In the genomic region with DNA sequence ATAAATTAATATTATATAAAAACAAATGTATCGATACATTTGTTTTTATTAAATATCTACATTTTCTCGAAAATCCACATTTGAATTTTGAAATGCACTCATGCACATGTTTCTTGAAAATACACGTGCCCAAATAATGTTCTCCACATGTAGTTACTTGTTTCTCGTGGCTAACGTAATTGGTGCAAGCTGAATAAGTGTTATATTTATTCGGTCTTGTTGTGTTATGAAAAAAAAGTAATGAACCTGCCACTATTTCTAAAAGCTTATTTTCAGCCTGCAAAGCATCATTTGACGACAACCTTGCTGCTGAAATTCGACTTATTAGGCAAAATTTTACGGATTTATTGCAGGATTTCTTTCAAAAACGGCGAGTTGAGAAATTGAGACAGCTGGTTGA, we compare ENCODE assay signal across 4 worm cellular contexts.
TF ChIP-seq lines count a peak whose summit lies in the region.

No protein-coding gene starts in this region.

TF ChIP-seq in whole organism, L2 larva, 48 proteins besides CTCF, POLR2A, EP300 and RAD21 (continues in another document):
- no peak for TF ChIP-seq ceh-82 (tag; optimal IDR thresholded peaks at IDR 0.05; lab: Kevin White, UChicago)
- peak; percentile 63 for TF ChIP-seq F13H6.1 (tag; optimal IDR thresholded peaks at IDR 0.05; lab: Kevin White, UChicago)
- peak; percentile 90 for TF ChIP-seq nhr-129 (tag; optimal IDR thresholded peaks at IDR 0.05; lab: Kevin White, UChicago)
- no peak for TF ChIP-seq lin-39 (tag; optimal IDR thresholded peaks at IDR 0.05; lab: Kevin White, UChicago)
- peak; percentile 87 for TF ChIP-seq crh-2 (tag; optimal IDR thresholded peaks at IDR 0.05; lab: Kevin White, UChicago)
- TF ChIP-seq nhr-11 (tag; optimal IDR thresholded peaks at IDR 0.05; lab: Kevin White, UChicago), result no peak
- no peak for TF ChIP-seq peb-1 (tag; optimal IDR thresholded peaks at IDR 0.05; lab: Kevin White, UChicago)
- peak; percentile 48 for TF ChIP-seq nhr-10 (tag; optimal IDR thresholded peaks at IDR 0.05; lab: Kevin White, UChicago)
- TF ChIP-seq nhr-21 (tag; optimal IDR thresholded peaks at IDR 0.05; lab: Kevin White, UChicago), result peak; percentile 83
- TF ChIP-seq ZK546.5 (tag; optimal IDR thresholded peaks at IDR 0.05; lab: Kevin White, UChicago), result no peak
- no peak for TF ChIP-seq nhr-237 (tag; optimal IDR thresholded peaks at IDR 0.05; lab: Kevin White, UChicago)
- peak; percentile 72 for TF ChIP-seq nhr-25 (tag; optimal IDR thresholded peaks at IDR 0.05; lab: Kevin White, UChicago)
- TF ChIP-seq ztf-4 (tag; optimal IDR thresholded peaks at IDR 0.05; lab: Kevin White, UChicago), result peak; percentile 67
- TF ChIP-seq elt-1 (tag; optimal IDR thresholded peaks at IDR 0.05; lab: Kevin White, UChicago), result no peak
- peak; percentile 66 for TF ChIP-seq egl-27 (tag; optimal IDR thresholded peaks at IDR 0.05; lab: Kevin White, UChicago)
- no peak for TF ChIP-seq Y55F3AM.14 (GFP tag; optimal IDR thresholded peaks at IDR 0.05; lab: Kevin White, UChicago)
- no peak for TF ChIP-seq lin-11 (tag; optimal IDR thresholded peaks at IDR 0.05; lab: Kevin White, UChicago)
- TF ChIP-seq gmeb-1 (tag; optimal IDR thresholded peaks at IDR 0.05; lab: Kevin White, UChicago), result peak; percentile 84
- no peak for TF ChIP-seq alr-1 (tag; optimal IDR thresholded peaks at IDR 0.05; lab: Kevin White, UChicago)
- peak; percentile 62 for TF ChIP-seq mab-5 (tag; optimal IDR thresholded peaks at IDR 0.05; lab: Kevin White, UChicago)
- peak; percentile 91 for TF ChIP-seq sma-9 (GFP tag; optimal IDR thresholded peaks at IDR 0.05; lab: Kevin White, UChicago)
- no peak for TF ChIP-seq sma-9 (tag; optimal IDR thresholded peaks at IDR 0.05; lab: Kevin White, UChicago)

TF ChIP-seq in whole organism, L4 larva, 104 proteins besides CTCF, POLR2A, EP300 and RAD21 (continues in another document):
- TF ChIP-seq spr-1 (tag; optimal IDR thresholded peaks at IDR 0.05; lab: Kevin White, UChicago), result peak; percentile 60
- TF ChIP-seq ztf-11 (tag; optimal IDR thresholded peaks at IDR 0.05; lab: Kevin White, UChicago), result no peak
- TF ChIP-seq zag-1 (tag; optimal IDR thresholded peaks at IDR 0.05; lab: Kevin White, UChicago), result no peak
- peak; percentile 85 for TF ChIP-seq dve-1 (tag; optimal IDR thresholded peaks at IDR 0.05; lab: Kevin White, UChicago; ENCODE audit: insufficient read depth)
- peak; percentile 37 for TF ChIP-seq nhr-25 (tag; optimal IDR thresholded peaks at IDR 0.05; lab: Kevin White, UChicago; ENCODE audit: borderline replicate concordance, insufficient read depth)
- TF ChIP-seq nhr-48 (tag; optimal IDR thresholded peaks at IDR 0.05; lab: Kevin White, UChicago), result peak; percentile 50
- peak in 1 of 2 experiments; percentile 2 for TF ChIP-seq hif-1 (tag; optimal IDR thresholded peaks at IDR 0.05; lab: Kevin White, UChicago)
- no peak for TF ChIP-seq lin-39 (tag; optimal IDR thresholded peaks at IDR 0.05; lab: Kevin White, UChicago)
- no peak for TF ChIP-seq egl-27 (tag; optimal IDR thresholded peaks at IDR 0.05; lab: Kevin White, UChicago)
- TF ChIP-seq ceh-44 (GFP tag; IDR thresholded peaks at IDR 0.05; lab: Robert Waterston, UW), result no peak
- TF ChIP-seq lin-13 (GFP tag; optimal IDR thresholded peaks at IDR 0.05; lab: Kevin White, UChicago), result no peak
- no peak for TF ChIP-seq ZK546.5 (tag; optimal IDR thresholded peaks at IDR 0.05; lab: Kevin White, UChicago)
- TF ChIP-seq aly-2 (tag; optimal IDR thresholded peaks at IDR 0.05; lab: Kevin White, UChicago), result no peak
- peak; percentile 89 for TF ChIP-seq nhr-102 (tag; optimal IDR thresholded peaks at IDR 0.05; lab: Kevin White, UChicago)
- TF ChIP-seq set-16 (GFP tag; IDR thresholded peaks at IDR 0.05; lab: Robert Waterston, UW), result no peak
- no peak for TF ChIP-seq mdt-29 (GFP tag; IDR thresholded peaks at IDR 0.05; lab: Robert Waterston, UW)
- 0 out of 2 replicates have a peak, but pooled peaks have one; percentile 33 for TF ChIP-seq zfp-3 (GFP tag; conservative IDR thresholded peaks at IDR 0.05; lab: Robert Waterston, UW)
- TF ChIP-seq mxl-3 (GFP tag; optimal IDR thresholded peaks at IDR 0.05; lab: Kevin White, UChicago), result peak; percentile 30
- TF ChIP-seq madf-9 (GFP tag; conservative IDR thresholded peaks at IDR 0.05; lab: Robert Waterston, UW), result 0 out of 2 replicates have a peak, but pooled peaks have one; percentile 25
- peak; percentile 86 for TF ChIP-seq hmg-1.1 (GFP tag; IDR thresholded peaks at IDR 0.05; lab: Robert Waterston, UW)
- TF ChIP-seq duxl-1 (tag; optimal IDR thresholded peaks at IDR 0.05; lab: Kevin White, UChicago; ENCODE audit: poor library complexity), result peak; percentile 93
- TF ChIP-seq hlh-11 (tag; optimal IDR thresholded peaks at IDR 0.05; lab: Kevin White, UChicago), result peak; percentile 64

TF ChIP-seq in whole organism, late embryonic, 69 proteins besides CTCF, POLR2A, EP300 and RAD21 (continues in another document):
- TF ChIP-seq hlh-30 (tag; optimal IDR thresholded peaks at IDR 0.05; lab: Kevin White, UChicago; ENCODE audit: insufficient read depth) (peak; percentile 23), nhr-11 (tag; optimal IDR thresholded peaks at IDR 0.05; lab: Kevin White, UChicago) (no peak), K09A11.1 (tag; optimal IDR thresholded peaks at IDR 0.05; lab: Kevin White, UChicago; ENCODE audit: insufficient read depth) (no peak), ztf-16 (tag; optimal IDR thresholded peaks at IDR 0.05; lab: Kevin White, UChicago) (no peak), ref-2 (tag; optimal IDR thresholded peaks at IDR 0.05; lab: Kevin White, UChicago) (no peak), gmeb-2 (tag; optimal IDR thresholded peaks at IDR 0.05; lab: Kevin White, UChicago) (no peak), elt-2 (tag; optimal IDR thresholded peaks at IDR 0.05; lab: Kevin White, UChicago) (no peak), fax-1 (tag; optimal IDR thresholded peaks at IDR 0.05; lab: Kevin White, UChicago) (no peak), T23F11.4 (GFP tag; optimal IDR thresholded peaks at IDR 0.05; lab: Kevin White, UChicago) (no peak), unc-55 (GFP tag; optimal IDR thresholded peaks at IDR 0.05; lab: Kevin White, UChicago) (no peak), pros-1 (tag; optimal IDR thresholded peaks at IDR 0.05; lab: Kevin White, UChicago) (no peak), ceh-31 (tag; optimal IDR thresholded peaks at IDR 0.05; lab: Kevin White, UChicago) (peak; percentile 22), ceh-30 (tag; optimal IDR thresholded peaks at IDR 0.05; lab: Kevin White, UChicago) (no peak), ceh-34 (tag; optimal IDR thresholded peaks at IDR 0.05; lab: Kevin White, UChicago) (no peak), unc-42 (tag; optimal IDR thresholded peaks at IDR 0.05; lab: Kevin White, UChicago) (peak; percentile 30), lin-11 (tag; optimal IDR thresholded peaks at IDR 0.05; lab: Kevin White, UChicago) (no peak), sdc-2 (tag; optimal IDR thresholded peaks at IDR 0.05; lab: Kevin White, UChicago) (peak; percentile 98), pat-9 (tag; optimal IDR thresholded peaks at IDR 0.05; lab: Kevin White, UChicago) (no peak), ahr-1 (tag; optimal IDR thresholded peaks at IDR 0.05; lab: Kevin White, UChicago) (no peak), hlh-8 (tag; optimal IDR thresholded peaks at IDR 0.05; lab: Kevin White, UChicago) (no peak), ceh-48 (tag; optimal IDR thresholded peaks at IDR 0.05; lab: Kevin White, UChicago) (no peak), K02D7.2 (tag; optimal IDR thresholded peaks at IDR 0.05; lab: Kevin White, UChicago) (no peak), ttx-3 (tag; optimal IDR thresholded peaks at IDR 0.05; lab: Kevin White, UChicago) (no peak), Y22D7AL.16 (tag; optimal IDR thresholded peaks at IDR 0.05; lab: Kevin White, UChicago) (no peak), tbx-7 (tag; optimal IDR thresholded peaks at IDR 0.05; lab: Kevin White, UChicago) (no peak)

TF ChIP-seq in whole organism, mixed stage, embryonic, 35 proteins besides CTCF, POLR2A, EP300 and RAD21:
- TF ChIP-seq lin-32 (GFP tag; optimal IDR thresholded peaks at IDR 0.05; lab: Kevin White, UChicago) (no peak), sem-2 (GFP tag; optimal IDR thresholded peaks at IDR 0.05; lab: Kevin White, UChicago) (no peak), ceh-39 (tag; optimal IDR thresholded peaks at IDR 0.05; lab: Kevin White, UChicago) (no peak), mls-2 (tag; optimal IDR thresholded peaks at IDR 0.05; lab: Kevin White, UChicago) (no peak), ceh-83 (GFP tag; optimal IDR thresholded peaks at IDR 0.05; lab: Kevin White, UChicago) (no peak), elt-3 (tag; optimal IDR thresholded peaks at IDR 0.05; lab: Kevin White, UChicago) (no peak), nhr-237 (tag; optimal IDR thresholded peaks at IDR 0.05; lab: Kevin White, UChicago) (peak; percentile 75), unc-62 (GFP tag; optimal IDR thresholded peaks at IDR 0.05; lab: Kevin White, UChicago) (no peak), nhr-76 (tag; optimal IDR thresholded peaks at IDR 0.05; lab: Kevin White, UChicago) (no peak), nhr-12 (tag; optimal IDR thresholded peaks at IDR 0.05; lab: Kevin White, UChicago) (no peak), flh-1 (GFP tag; optimal IDR thresholded peaks at IDR 0.05; lab: Kevin White, UChicago) (no peak), sptf-1 (tag; optimal IDR thresholded peaks at IDR 0.05; lab: Kevin White, UChicago) (no peak), drap-1 (GFP tag; optimal IDR thresholded peaks at IDR 0.05; lab: Kevin White, UChicago) (peak; percentile 5), hlh-1 (tag; optimal IDR thresholded peaks at IDR 0.05; lab: Kevin White, UChicago) (peak; percentile 33), pha-4 (tag; optimal IDR thresholded peaks at IDR 0.05; lab: Kevin White, UChicago) (peak; percentile 49), unc-120 (tag; optimal IDR thresholded peaks at IDR 0.05; lab: Kevin White, UChicago; ENCODE audit: poor library complexity, severe bottlenecking) (no peak), unc-39 (tag; optimal IDR thresholded peaks at IDR 0.05; lab: Kevin White, UChicago) (no peak), ztf-11 (tag; optimal IDR thresholded peaks at IDR 0.05; lab: Kevin White, UChicago) (no peak), mep-1 (tag; optimal IDR thresholded peaks at IDR 0.05; lab: Kevin White, UChicago) (peak; percentile 64), ces-1 (GFP tag; optimal IDR thresholded peaks at IDR 0.05; lab: Kevin White, UChicago) (peak; percentile 63), ceh-43 (GFP tag; optimal IDR thresholded peaks at IDR 0.05; lab: Kevin White, UChicago) (no peak), bed-3 (GFP tag; optimal IDR thresholded peaks at IDR 0.05; lab: Kevin White, UChicago) (no peak)
